Worm (Caenorhabditis elegans): ENCODE data around the gene C51E3.9.

The C51E3.9 gene

ce11 chrV:10111129-10111528 is 34.6 kb upstream of the C51E3.9 start:
- TF ChIP-seq B0310.2 (tag; optimal IDR thresholded peaks at IDR 0.05) = no peak
- TF ChIP-seq tra-4 (tag; optimal IDR thresholded peaks at IDR 0.05) = no peak
- no peak for TF ChIP-seq sea-1 (GFP tag; conservative IDR thresholded peaks at IDR 0.05)
- TF ChIP-seq hmg-4 (GFP tag; optimal IDR thresholded peaks at IDR 0.05) = no peak
- no peak for TF ChIP-seq ets-7 (tag; optimal IDR thresholded peaks at IDR 0.05)
- TF ChIP-seq F13C5.2 (tag; optimal IDR thresholded peaks at IDR 0.05) = no peak
- TF ChIP-seq flt-1 (GFP tag; IDR thresholded peaks at IDR 0.05) = no peak
- TF ChIP-seq ama-1 (optimal IDR thresholded peaks at IDR 0.05) = no peak
- TF ChIP-seq aly-1 (tag; optimal IDR thresholded peaks at IDR 0.05) = no peak
- no peak for TF ChIP-seq pes-1 (GFP tag; IDR thresholded peaks at IDR 0.05)
- TF ChIP-seq hnd-1 (tag; optimal IDR thresholded peaks at IDR 0.05) = no peak
- TF ChIP-seq scrt-1 (GFP tag; IDR thresholded peaks at IDR 0.05) = no peak
- no peak for TF ChIP-seq tbx-37 (GFP tag; conservative IDR thresholded peaks at IDR 0.05)
- no peak for TF ChIP-seq ceh-13 (GFP tag; optimal IDR thresholded peaks at IDR 0.05)
- TF ChIP-seq ceh-36 (tag; optimal IDR thresholded peaks at IDR 0.05) = no peak
- TF ChIP-seq hmbx-1 (tag; optimal IDR thresholded peaks at IDR 0.05) = no peak
- no peak for TF ChIP-seq tbx-11 (GFP tag; IDR thresholded peaks at IDR 0.05)

ce11 chrV:10112187-10112586 is 33.6 kb upstream of the C51E3.9 start, which contains the start of gene C08B6.3:
Gene C08B6.3, minus strand, starts transcription at chrV:10112287.
- no peak for TF ChIP-seq tra-4 (tag; optimal IDR thresholded peaks at IDR 0.05)
- TF ChIP-seq tbx-37 (GFP tag; conservative IDR thresholded peaks at IDR 0.05) = no peak
- TF ChIP-seq pes-1 (GFP tag; IDR thresholded peaks at IDR 0.05) = no peak
- no peak for TF ChIP-seq tbx-11 (GFP tag; IDR thresholded peaks at IDR 0.05)
- no peak for TF ChIP-seq hnd-1 (tag; optimal IDR thresholded peaks at IDR 0.05)
- no peak for TF ChIP-seq B0310.2 (tag; optimal IDR thresholded peaks at IDR 0.05)
- no peak for TF ChIP-seq ets-7 (tag; optimal IDR thresholded peaks at IDR 0.05)
- no peak for TF ChIP-seq ceh-13 (GFP tag; optimal IDR thresholded peaks at IDR 0.05)
- TF ChIP-seq scrt-1 (GFP tag; IDR thresholded peaks at IDR 0.05) = no peak
- TF ChIP-seq sea-1 (GFP tag; conservative IDR thresholded peaks at IDR 0.05) = no peak
- TF ChIP-seq ama-1 (optimal IDR thresholded peaks at IDR 0.05) = no peak
- TF ChIP-seq ceh-36 (tag; optimal IDR thresholded peaks at IDR 0.05) = no peak
- no peak for TF ChIP-seq F13C5.2 (tag; optimal IDR thresholded peaks at IDR 0.05)
- TF ChIP-seq aly-1 (tag; optimal IDR thresholded peaks at IDR 0.05) = no peak
- TF ChIP-seq flt-1 (GFP tag; IDR thresholded peaks at IDR 0.05) = no peak
- no peak for TF ChIP-seq hmbx-1 (tag; optimal IDR thresholded peaks at IDR 0.05)
- TF ChIP-seq hmg-4 (GFP tag; optimal IDR thresholded peaks at IDR 0.05) = no peak

- TF ChIP-seq ceh-36 (tag; optimal IDR thresholded peaks at IDR 0.05) (no peak), tra-4 (tag; optimal IDR thresholded peaks at IDR 0.05) (no peak), sea-1 (GFP tag; conservative IDR thresholded peaks at IDR 0.05) (no peak), tbx-37 (GFP tag; conservative IDR thresholded peaks at IDR 0.05) (no peak), tbx-11 (GFP tag; IDR thresholded peaks at IDR 0.05) (no peak), scrt-1 (GFP tag; IDR thresholded peaks at IDR 0.05) (no peak)
Observed at ce11 chrV:10114329-10114728, 31.4 kb upstream of the C51E3.9 start, which contains the start of gene cht-5. Gene cht-5, plus strand, starts transcription at chrV:10114629.

- TF ChIP-seq flt-1 (GFP tag; IDR thresholded peaks at IDR 0.05) = no peak
- no peak for TF ChIP-seq ets-7 (tag; optimal IDR thresholded peaks at IDR 0.05)
Observed at ce11 chrV:10117465-10117864, 28.3 kb upstream of the C51E3.9 start, which contains the start of gene C08B6.5. Gene C08B6.5, plus strand, starts transcription at chrV:10117765.

DNA sequence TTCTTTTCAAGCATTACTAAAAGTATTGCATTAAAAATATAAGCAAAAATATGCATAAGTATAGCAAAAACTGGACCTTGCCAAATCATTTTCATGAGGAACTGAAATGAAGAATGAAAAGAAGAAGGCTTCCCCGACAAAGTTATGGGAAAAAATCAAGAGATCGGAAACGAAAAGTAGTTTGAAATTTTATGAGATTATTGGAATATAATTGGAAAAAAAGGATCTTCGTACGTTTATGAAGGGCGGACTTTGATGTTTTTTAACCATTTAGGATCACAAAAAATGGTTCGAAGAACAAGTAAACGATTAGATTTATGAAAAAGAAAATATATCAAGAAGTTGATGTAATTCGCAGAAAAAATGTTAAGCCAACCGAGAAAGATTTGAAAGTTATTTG is 24.9 kb upstream of the C51E3.9 start, which contains the start of gene srxa-18:
Gene srxa-18, minus strand, starts transcription at position 100 of the 400 bp plus-strand sequence.
- no peak for TF ChIP-seq aly-1 (tag; optimal IDR thresholded peaks at IDR 0.05)
- no peak for TF ChIP-seq ceh-36 (tag; optimal IDR thresholded peaks at IDR 0.05)
- no peak for TF ChIP-seq ets-7 (tag; optimal IDR thresholded peaks at IDR 0.05)
- no peak for TF ChIP-seq B0310.2 (tag; optimal IDR thresholded peaks at IDR 0.05)
- no peak for TF ChIP-seq pes-1 (GFP tag; IDR thresholded peaks at IDR 0.05)
- no peak for TF ChIP-seq hnd-1 (tag; optimal IDR thresholded peaks at IDR 0.05)
- no peak for TF ChIP-seq hmbx-1 (tag; optimal IDR thresholded peaks at IDR 0.05)
- no peak for TF ChIP-seq F13C5.2 (tag; optimal IDR thresholded peaks at IDR 0.05)
- TF ChIP-seq ama-1 (optimal IDR thresholded peaks at IDR 0.05) = no peak
- TF ChIP-seq tbx-11 (GFP tag; IDR thresholded peaks at IDR 0.05) = no peak
- no peak for TF ChIP-seq tra-4 (tag; optimal IDR thresholded peaks at IDR 0.05)
- no peak for TF ChIP-seq hmg-4 (GFP tag; optimal IDR thresholded peaks at IDR 0.05)

- TF ChIP-seq flt-1 (GFP tag; IDR thresholded peaks at IDR 0.05) (no peak), B0310.2 (tag; optimal IDR thresholded peaks at IDR 0.05) (no peak), pes-1 (GFP tag; IDR thresholded peaks at IDR 0.05) (no peak), hmg-4 (GFP tag; optimal IDR thresholded peaks at IDR 0.05) (no peak), ets-7 (tag; optimal IDR thresholded peaks at IDR 0.05) (no peak), hnd-1 (tag; optimal IDR thresholded peaks at IDR 0.05) (no peak), ama-1 (optimal IDR thresholded peaks at IDR 0.05) (no peak), tra-4 (tag; optimal IDR thresholded peaks at IDR 0.05) (no peak), scrt-1 (GFP tag; IDR thresholded peaks at IDR 0.05) (no peak), tbx-11 (GFP tag; IDR thresholded peaks at IDR 0.05) (no peak), ceh-36 (tag; optimal IDR thresholded peaks at IDR 0.05) (no peak), aly-1 (tag; optimal IDR thresholded peaks at IDR 0.05) (no peak)
Observed at ce11 chrV:10122670-10123069, 23.1 kb upstream of the C51E3.9 start, which contains the start of gene srxa-19. Gene srxa-19, minus strand, starts transcription at chrV:10122770.

ce11 chrV:10123324-10123723 is 22.4 kb upstream of the C51E3.9 start, which contains the start of gene C08B6.6:
Gene C08B6.6, plus strand, starts transcription at chrV:10123624.
- TF ChIP-seq tbx-37 (GFP tag; conservative IDR thresholded peaks at IDR 0.05) = no peak
- TF ChIP-seq flt-1 (GFP tag; IDR thresholded peaks at IDR 0.05) = no peak
- no peak for TF ChIP-seq ceh-13 (GFP tag; optimal IDR thresholded peaks at IDR 0.05)
- TF ChIP-seq aly-1 (tag; optimal IDR thresholded peaks at IDR 0.05) = no peak
- no peak for TF ChIP-seq ama-1 (optimal IDR thresholded peaks at IDR 0.05)
- TF ChIP-seq scrt-1 (GFP tag; IDR thresholded peaks at IDR 0.05) = no peak
- TF ChIP-seq F13C5.2 (tag; optimal IDR thresholded peaks at IDR 0.05) = no peak
- TF ChIP-seq hmg-4 (GFP tag; optimal IDR thresholded peaks at IDR 0.05) = no peak
- no peak for TF ChIP-seq ceh-36 (tag; optimal IDR thresholded peaks at IDR 0.05)
- TF ChIP-seq tra-4 (tag; optimal IDR thresholded peaks at IDR 0.05) = no peak
- TF ChIP-seq hnd-1 (tag; optimal IDR thresholded peaks at IDR 0.05) = no peak
- TF ChIP-seq B0310.2 (tag; optimal IDR thresholded peaks at IDR 0.05) = no peak
- no peak for TF ChIP-seq pes-1 (GFP tag; IDR thresholded peaks at IDR 0.05)
- no peak for TF ChIP-seq ets-7 (tag; optimal IDR thresholded peaks at IDR 0.05)
